Worm (Caenorhabditis elegans) whole organism, young adult: ENCODE results near the gene bath-3.
A peak's percentile ranks its signal among the peaks of the same experiment; 100 is the strongest.

Experiments used
- B0336.3 ChIP-seq: fragments of 200-800 bp; sonication (Bioruptor generic); IDR thresholded peaks from 2 replicates; pipeline ENCODE4 v1.3.6; 2022; ENCODE audit warnings: missing genetic modification characterization, missing compliant biosample characterization
- C17E4.6 ChIP-seq: fragments of 200-800 bp; sonication (Bioruptor generic); IDR thresholded peaks from 2 replicates; pipeline ENCODE4 v1.3.6; 2022; ENCODE audit warnings: missing genetic modification reagents, missing genetic modification characterization, missing compliant biosample characterization
- F10E7.11 ChIP-seq: sonication (generic microtip); optimal IDR thresholded peaks from 2 replicates; lab custom pipeline; 2017; ENCODE audit warnings: mild to moderate bottlenecking, missing genetic modification characterization, moderate library complexity, missing compliant biosample characterization
- F23B12.7 ChIP-seq: sonication (generic microtip); optimal IDR thresholded peaks from 2 replicates; lab custom pipeline; 2017; ENCODE audit warnings: missing genetic modification characterization, mild to moderate bottlenecking, missing compliant biosample characterization, antibody characterized with exemption, moderate library complexity; ENCODE audit not compliant: insufficient read depth
- F52B5.7 ChIP-seq: sonication (generic microtip); optimal IDR thresholded peaks from 2 replicates; lab custom pipeline; 2016; ENCODE audit warnings: mild to moderate bottlenecking, missing genetic modification characterization, missing compliant biosample characterization
- F55B11.4 ChIP-seq: sonication (generic microtip); optimal IDR thresholded peaks from 2 replicates; lab custom pipeline; 2016; ENCODE audit warnings: missing compliant biosample characterization, missing genetic modification characterization, borderline replicate concordance; ENCODE audit not compliant: insufficient read depth
- F57C9.4 ChIP-seq: sonication (generic microtip); optimal IDR thresholded peaks from 2 replicates; lab custom pipeline; 2017; ENCODE audit warnings: mild to moderate bottlenecking, missing genetic modification characterization, missing compliant biosample characterization
- K11D2.4 ChIP-seq: fragments of 200-800 bp; sonication (Bioruptor generic); IDR thresholded peaks from 2 replicates; pipeline ENCODE4 v1.3.6; 2022; ENCODE audit warnings: missing genetic modification reagents, missing genetic modification characterization, missing compliant biosample characterization
- K12H6.12 ChIP-seq: fragments of 200-800 bp; sonication (Bioruptor generic); optimal IDR thresholded peaks from 2 replicates; lab custom pipeline; 2018; ENCODE audit warnings: mild to moderate bottlenecking, missing genetic modification characterization, missing compliant biosample characterization
- T07F8.4 ChIP-seq: sonication (generic microtip); optimal IDR thresholded peaks from 2 replicates; lab custom pipeline; 2016; ENCODE audit warnings: mild to moderate bottlenecking, missing genetic modification characterization, moderate library complexity, missing compliant biosample characterization
- Y56A3A.18 ChIP-seq: fragments of 200-800 bp; sonication (Bioruptor generic); IDR thresholded peaks from 2 replicates; pipeline ENCODE4 v1.3.6; 2022; ENCODE audit warnings: missing genetic modification reagents, missing genetic modification characterization, missing compliant biosample characterization
- atf-7 ChIP-seq: sonication (generic microtip); optimal IDR thresholded peaks from 2 replicates; lab custom pipeline; 2017; ENCODE audit warnings: mild to moderate bottlenecking, missing genetic modification characterization, missing compliant biosample characterization
- athp-1 ChIP-seq: sonication (generic microtip); optimal IDR thresholded peaks from 2 replicates; lab custom pipeline; 2017; ENCODE audit warnings: mild to moderate bottlenecking, missing genetic modification characterization, missing compliant biosample characterization
- attf-3 ChIP-seq: fragments of 200-800 bp; sonication (Bioruptor generic); conservative IDR thresholded peaks from 2 replicates; pipeline ENCODE4 v1.3.6; 2022; ENCODE audit warnings: missing genetic modification reagents, missing genetic modification characterization, missing compliant biosample characterization
- bed-1 ChIP-seq: fragments of 200-800 bp; sonication (Bioruptor generic); IDR thresholded peaks from 2 replicates; pipeline ENCODE4 v1.3.6; 2022; ENCODE audit warnings: missing genetic modification reagents, missing genetic modification characterization, missing compliant biosample characterization
- ceh-27 ChIP-seq: fragments of 200-800 bp; sonication (Bioruptor generic); optimal IDR thresholded peaks from 2 replicates; lab custom pipeline; 2018; ENCODE audit warnings: mild to moderate bottlenecking, missing genetic modification characterization, moderate library complexity, missing compliant biosample characterization
- ceh-40 ChIP-seq: fragments of 200-800 bp; sonication (Bioruptor generic); IDR thresholded peaks from 2 replicates; pipeline ENCODE4 v1.3.6; 2022; ENCODE audit warnings: missing genetic modification characterization, missing compliant biosample characterization
- chd-7 ChIP-seq: sonication (generic microtip); optimal IDR thresholded peaks from 2 replicates; lab custom pipeline; 2016; ENCODE audit warnings: mild to moderate bottlenecking, missing genetic modification characterization, moderate library complexity, missing compliant biosample characterization
- egrh-3 ChIP-seq: fragments of 200-800 bp; sonication (Bioruptor generic); IDR thresholded peaks from 2 replicates; pipeline ENCODE4 v1.3.6; 2022; ENCODE audit warnings: missing genetic modification reagents, missing genetic modification characterization, missing compliant biosample characterization
- hlh-26 ChIP-seq: fragments of 200-800 bp; sonication (Bioruptor generic); conservative IDR thresholded peaks from 2 replicates; pipeline ENCODE4 v1.3.6; 2022; ENCODE audit warnings: missing genetic modification reagents, missing genetic modification characterization, missing compliant biosample characterization
- hmg-20 ChIP-seq: fragments of 200-800 bp; sonication (Bioruptor generic); IDR thresholded peaks from 2 replicates; pipeline ENCODE4 v1.3.6; 2022; ENCODE audit warnings: missing genetic modification reagents, missing genetic modification characterization, missing compliant biosample characterization
- let-607 ChIP-seq, 2 experiments: fragments of 200-800 bp in 1 of 2; sonication (Bioruptor generic) in 1 of 2; sonication (generic microtip) in 1 of 2; optimal IDR thresholded peaks; 2 replicates each; lab custom pipeline; 2016 to 2018; ENCODE audit warnings: mild to moderate bottlenecking in 2 of 2, missing compliant biosample characterization in 2 of 2, missing genetic modification characterization in 2 of 2, moderate library complexity in 2 of 2, missing genotype in 1 of 2
- lir-1 ChIP-seq: fragments of 200-800 bp; sonication (Bioruptor generic); conservative IDR thresholded peaks from 2 replicates; pipeline ENCODE4 v1.3.6; 2022; ENCODE audit warnings: missing genetic modification reagents, missing genetic modification characterization, missing compliant biosample characterization
- lsl-1 ChIP-seq: fragments of 200-800 bp; sonication (Bioruptor generic); optimal IDR thresholded peaks from 2 replicates; lab custom pipeline; 2018; ENCODE audit warnings: mild to moderate bottlenecking, missing genetic modification characterization, moderate library complexity, missing compliant biosample characterization
- madf-10 ChIP-seq: sonication (generic microtip); optimal IDR thresholded peaks from 2 replicates; lab custom pipeline; 2016; ENCODE audit warnings: mild to moderate bottlenecking, missing genetic modification characterization, missing compliant biosample characterization
- mcd-1 ChIP-seq: fragments of 200-800 bp; sonication (Bioruptor generic); IDR thresholded peaks from 2 replicates; pipeline ENCODE4 v1.3.6; 2022; ENCODE audit warnings: missing genetic modification reagents, missing genetic modification characterization, missing compliant biosample characterization
- nhr-120 ChIP-seq: fragments of 200-800 bp; sonication (Bioruptor generic); IDR thresholded peaks from 2 replicates; pipeline ENCODE4 v1.3.6; 2022; ENCODE audit warnings: missing genetic modification characterization, missing compliant biosample characterization
- nhr-179 ChIP-seq: sonication (generic microtip); optimal IDR thresholded peaks from 2 replicates; lab custom pipeline; 2016; ENCODE audit warnings: mild to moderate bottlenecking, missing genetic modification characterization, missing compliant biosample characterization
- pbrm-1 ChIP-seq: fragments of 200-800 bp; sonication (Bioruptor generic); IDR thresholded peaks from 2 replicates; pipeline ENCODE4 v1.3.6; 2022; ENCODE audit warnings: missing genetic modification reagents, missing genetic modification characterization, missing compliant biosample characterization
- unc-62 ChIP-seq: fragments of 150-350 bp; optimal IDR thresholded peaks from 2 replicates; lab custom pipeline; 2014; ENCODE audit warnings: missing biosample characterization, missing genetic modification reagents, missing genetic modification characterization
- zfh-2 ChIP-seq: fragments of 200-800 bp; sonication (Bioruptor generic); conservative IDR thresholded peaks from 2 replicates; pipeline ENCODE4 v1.3.6; 2022; ENCODE audit warnings: missing genetic modification reagents, missing genetic modification characterization, missing compliant biosample characterization
- ztf-6 ChIP-seq: fragments of 200-800 bp; sonication (Bioruptor generic); IDR thresholded peaks from 2 replicates; pipeline ENCODE4 v1.3.6; 2022; ENCODE audit warnings: missing genetic modification reagents, missing genetic modification characterization, missing compliant biosample characterization

The bath-3 gene

ce11 chrII:2030367-2030766 lies at the start of gene bath-3:
TSS of gene bath-3 (minus strand) at chrII:2030467.
- no peak for TF ChIP-seq K12H6.12 (tag; lab: Kevin White, UChicago)
- TF ChIP-seq lir-1 (GFP tag; lab: Robert Waterston, UW) = no peak
- TF ChIP-seq F55B11.4 (tag; lab: Kevin White, UChicago) = no peak
- TF ChIP-seq hmg-20 (GFP tag; lab: Robert Waterston, UW) = no peak
- no peak for TF ChIP-seq let-607 (tag; optimal IDR thresholded peaks at IDR 0.05; lab: Kevin White, UChicago)
- no peak for TF ChIP-seq T07F8.4 (tag; lab: Kevin White, UChicago)
- TF ChIP-seq ceh-40 (GFP tag; lab: Robert Waterston, UW) = no peak
- TF ChIP-seq athp-1 = peak; percentile 15
- peak; percentile 57 for TF ChIP-seq lsl-1 (GFP tag; lab: Kevin White, UChicago)
- TF ChIP-seq C17E4.6 (GFP tag; lab: Robert Waterston, UW) = no peak

- no peak for TF ChIP-seq B0336.3
- TF ChIP-seq F23B12.7 (tag; lab: Kevin White, UChicago) = no peak
- TF ChIP-seq ceh-40 (GFP tag; lab: Robert Waterston, UW) = no peak
- TF ChIP-seq nhr-120 (GFP tag; lab: Robert Waterston, UW) = no peak
- no peak for TF ChIP-seq attf-3 (GFP tag; lab: Robert Waterston, UW)
- no peak for TF ChIP-seq bed-1
- no peak for TF ChIP-seq chd-7 (tag; lab: Kevin White, UChicago)
- TF ChIP-seq K11D2.4 (GFP tag; lab: Robert Waterston, UW) = no peak
- no peak for TF ChIP-seq atf-7 (tag; lab: Kevin White, UChicago)
- TF ChIP-seq F52B5.7 (tag; lab: Kevin White, UChicago) = no peak
These were observed 46.2 kb upstream of the bath-3 start for ce11 chrII:2076467-2076866.

ce11 chrII:2075513-2075912 lies 45.2 kb upstream of the bath-3 start, which contains the start of gene F07E5.8:
TSS of gene F07E5.8 (minus strand) at chrII:2075613.
- TF ChIP-seq mcd-1 = no peak
- TF ChIP-seq F57C9.4 (tag; lab: Kevin White, UChicago) = no peak
- no peak for TF ChIP-seq ztf-6 (GFP tag; lab: Robert Waterston, UW)
- no peak for TF ChIP-seq F55B11.4 (tag; lab: Kevin White, UChicago)
- TF ChIP-seq zfh-2 (GFP tag; lab: Robert Waterston, UW) = no peak
- TF ChIP-seq pbrm-1 (GFP tag; lab: Robert Waterston, UW) = no peak
- TF ChIP-seq F10E7.11 = no peak
- TF ChIP-seq atf-7 (tag; lab: Kevin White, UChicago) = no peak
- no peak for TF ChIP-seq nhr-179 (tag; lab: Kevin White, UChicago)
- no peak for TF ChIP-seq unc-62 (GFP tag; lab: Kevin White, UChicago)
- no peak for TF ChIP-seq Y56A3A.18 (GFP tag; lab: Robert Waterston, UW)
- TF ChIP-seq madf-10 = no peak
- TF ChIP-seq ceh-27 = no peak

- TF ChIP-seq athp-1 (no peak), hlh-26 (no peak), egrh-3 (no peak), ceh-40 (GFP tag; lab: Robert Waterston, UW) (no peak)
These were observed 41.2 kb upstream of the bath-3 start, which contains the start of gene F07E5.7 for ce11 chrII:2071429-2071828. TSS of gene F07E5.7 (minus strand) at chrII:2071529.
